Worm (Caenorhabditis elegans) whole organism, young adult: ENCODE data around the gene R08F11.7.
A peak's percentile ranks its signal among the peaks of the same experiment; 100 is the strongest.

Source experiments
- F10E7.11 ChIP-seq: sonication (generic microtip); optimal IDR thresholded peaks from 2 replicates; lab custom pipeline; 2017; ENCODE audit warnings: mild to moderate bottlenecking, missing genetic modification characterization, moderate library complexity, missing compliant biosample characterization
- F57A8.1 ChIP-seq: fragments of 200-800 bp; sonication (Bioruptor generic); optimal IDR thresholded peaks from 2 replicates; lab custom pipeline; 2018; ENCODE audit warnings: mild to moderate bottlenecking, missing genetic modification characterization, moderate library complexity, missing compliant biosample characterization
- K12H6.12 ChIP-seq: fragments of 200-800 bp; sonication (Bioruptor generic); optimal IDR thresholded peaks from 2 replicates; lab custom pipeline; 2018; ENCODE audit warnings: mild to moderate bottlenecking, missing genetic modification characterization, missing compliant biosample characterization
- T26A5.8 ChIP-seq: sonication (generic microtip); optimal IDR thresholded peaks from 2 replicates; lab custom pipeline; 2016; ENCODE audit warnings: missing genetic modification characterization, missing compliant biosample characterization
- Y79H2A.3 ChIP-seq: fragments of 200-800 bp; sonication (Bioruptor generic); conservative IDR thresholded peaks from 2 replicates; pipeline ENCODE4 v1.3.6; 2022; ENCODE audit warnings: missing genetic modification reagents, missing genetic modification characterization, missing compliant biosample characterization
- aptf-2 ChIP-seq: fragments of 200-800 bp; sonication (Bioruptor generic); conservative IDR thresholded peaks from 2 replicates; pipeline ENCODE4 v1.3.6; 2022; ENCODE audit warnings: missing genetic modification reagents, missing genetic modification characterization, missing compliant biosample characterization
- atf-7 ChIP-seq: sonication (generic microtip); optimal IDR thresholded peaks from 2 replicates; lab custom pipeline; 2017; ENCODE audit warnings: mild to moderate bottlenecking, missing genetic modification characterization, missing compliant biosample characterization
- attf-5 ChIP-seq: fragments of 200-800 bp; sonication (Bioruptor generic); optimal IDR thresholded peaks from 2 replicates; lab custom pipeline; 2018; ENCODE audit warnings: mild to moderate bottlenecking, missing genetic modification characterization, missing compliant biosample characterization
- ccch-3 ChIP-seq: fragments of 200-800 bp; sonication (Bioruptor generic); optimal IDR thresholded peaks from 2 replicates; lab custom pipeline; 2018; ENCODE audit warnings: mild to moderate bottlenecking, missing genetic modification characterization, missing compliant biosample characterization
- cebp-1 ChIP-seq, 2 experiments: fragments of 200-800 bp in 1 of 2; sonication (Bioruptor generic) in 1 of 2; sonication (generic microtip) in 1 of 2; IDR thresholded peaks in 1 of 2; optimal IDR thresholded peaks in 1 of 2; 2 replicates each; pipeline versions ENCODE4 v1.3.6 to Lab custom; 2017 to 2022; ENCODE audit warnings: missing compliant biosample characterization in 2 of 2, missing genetic modification characterization in 2 of 2, mild to moderate bottlenecking in 1 of 2, missing genetic modification reagents in 1 of 2, moderate library complexity in 1 of 2
- cebp-2 ChIP-seq: fragments of 200-800 bp; sonication (Bioruptor generic); IDR thresholded peaks from 2 replicates; pipeline ENCODE4 v1.3.6; 2022; ENCODE audit warnings: missing genetic modification characterization, missing compliant biosample characterization
- ceh-27 ChIP-seq: fragments of 200-800 bp; sonication (Bioruptor generic); optimal IDR thresholded peaks from 2 replicates; lab custom pipeline; 2018; ENCODE audit warnings: mild to moderate bottlenecking, missing genetic modification characterization, moderate library complexity, missing compliant biosample characterization
- ceh-40 ChIP-seq: fragments of 200-800 bp; sonication (Bioruptor generic); IDR thresholded peaks from 2 replicates; pipeline ENCODE4 v1.3.6; 2022; ENCODE audit warnings: missing genetic modification characterization, missing compliant biosample characterization
- ceh-91 ChIP-seq: fragments of 200-800 bp; sonication (Bioruptor generic); IDR thresholded peaks from 2 replicates; pipeline ENCODE4 v1.3.6; 2022; ENCODE audit warnings: missing genetic modification reagents, missing genetic modification characterization, missing compliant biosample characterization
- egrh-3 ChIP-seq: fragments of 200-800 bp; sonication (Bioruptor generic); IDR thresholded peaks from 2 replicates; pipeline ENCODE4 v1.3.6; 2022; ENCODE audit warnings: missing genetic modification reagents, missing genetic modification characterization, missing compliant biosample characterization
- fkh-3 ChIP-seq: sonication (generic microtip); optimal IDR thresholded peaks from 2 replicates; lab custom pipeline; 2016; ENCODE audit warnings: mild to moderate bottlenecking, missing genetic modification characterization, missing compliant biosample characterization
- hmg-1.2 ChIP-seq: fragments of 200-800 bp; sonication (Bioruptor generic); IDR thresholded peaks from 2 replicates; pipeline ENCODE4 v1.3.6; 2022; ENCODE audit warnings: missing genetic modification reagents, missing genetic modification characterization, missing compliant biosample characterization
- hsf-1 ChIP-seq: fragments of 200-800 bp; sonication (Bioruptor generic); IDR thresholded peaks from 2 replicates; pipeline ENCODE4 v1.3.6; 2022; ENCODE audit warnings: missing genetic modification reagents, missing genetic modification characterization, missing compliant biosample characterization
- lin-26 ChIP-seq: fragments of 200-800 bp; sonication (Bioruptor generic); IDR thresholded peaks from 2 replicates; pipeline ENCODE4 v1.3.6; 2022; ENCODE audit warnings: missing genetic modification reagents, missing genetic modification characterization, missing compliant biosample characterization
- lir-1 ChIP-seq: fragments of 200-800 bp; sonication (Bioruptor generic); conservative IDR thresholded peaks from 2 replicates; pipeline ENCODE4 v1.3.6; 2022; ENCODE audit warnings: missing genetic modification reagents, missing genetic modification characterization, missing compliant biosample characterization
- nfyb-1 ChIP-seq: fragments of 200-800 bp; sonication (Bioruptor generic); IDR thresholded peaks from 2 replicates; pipeline ENCODE4 v1.3.6; 2022; ENCODE audit warnings: missing genetic modification reagents, missing genetic modification characterization, missing compliant biosample characterization
- nhr-179 ChIP-seq: sonication (generic microtip); optimal IDR thresholded peaks from 2 replicates; lab custom pipeline; 2016; ENCODE audit warnings: mild to moderate bottlenecking, missing genetic modification characterization, missing compliant biosample characterization
- nhr-27 ChIP-seq: fragments of 200-800 bp; sonication (Bioruptor generic); optimal IDR thresholded peaks from 2 replicates; lab custom pipeline; 2018; ENCODE audit warnings: mild to moderate bottlenecking, missing genetic modification characterization, moderate library complexity, missing compliant biosample characterization
- nhr-80 ChIP-seq: sonication (generic microtip); optimal IDR thresholded peaks from 2 replicates; lab custom pipeline; 2016; ENCODE audit warnings: missing genetic modification characterization, missing compliant biosample characterization
- pbrm-1 ChIP-seq: fragments of 200-800 bp; sonication (Bioruptor generic); IDR thresholded peaks from 2 replicates; pipeline ENCODE4 v1.3.6; 2022; ENCODE audit warnings: missing genetic modification reagents, missing genetic modification characterization, missing compliant biosample characterization
- rcor-1 ChIP-seq: fragments of 200-800 bp; sonication (Bioruptor generic); IDR thresholded peaks from 2 replicates; pipeline ENCODE4 v1.3.6; 2022; ENCODE audit warnings: missing genetic modification reagents, missing genetic modification characterization, missing compliant biosample characterization
- somi-1 ChIP-seq: fragments of 200-800 bp; sonication (Bioruptor generic); optimal IDR thresholded peaks from 2 replicates; lab custom pipeline; 2018; ENCODE audit warnings: mild to moderate bottlenecking, missing genetic modification characterization, missing compliant biosample characterization
- sptf-2 ChIP-seq: fragments of 200-800 bp; sonication (Bioruptor generic); optimal IDR thresholded peaks from 2 replicates; lab custom pipeline; 2018; ENCODE audit warnings: mild to moderate bottlenecking, missing genetic modification characterization, missing compliant biosample characterization
- unc-130 ChIP-seq: sonication (generic microtip); optimal IDR thresholded peaks from 2 replicates; lab custom pipeline; 2016; ENCODE audit warnings: missing genetic modification reagents, missing genetic modification characterization, missing compliant biosample characterization
- unc-62 ChIP-seq: fragments of 150-350 bp; optimal IDR thresholded peaks from 2 replicates; lab custom pipeline; 2014; ENCODE audit warnings: missing biosample characterization, missing genetic modification reagents, missing genetic modification characterization
- zfh-2 ChIP-seq: fragments of 200-800 bp; sonication (Bioruptor generic); conservative IDR thresholded peaks from 2 replicates; pipeline ENCODE4 v1.3.6; 2022; ENCODE audit warnings: missing genetic modification reagents, missing genetic modification characterization, missing compliant biosample characterization
- zim-3 ChIP-seq: sonication (generic microtip); optimal IDR thresholded peaks from 2 replicates; lab custom pipeline; 2017; ENCODE audit warnings: mild to moderate bottlenecking, missing genetic modification characterization, moderate library complexity, missing compliant biosample characterization
- ztf-18 ChIP-seq: sonication (generic microtip); optimal IDR thresholded peaks from 2 replicates; lab custom pipeline; 2016; ENCODE audit warnings: missing genotype, mild to moderate bottlenecking, missing genetic modification characterization, missing compliant biosample characterization
- ztf-22 ChIP-seq: fragments of 200-800 bp; sonication (Bioruptor generic); optimal IDR thresholded peaks from 2 replicates; lab custom pipeline; 2018; ENCODE audit warnings: mild to moderate bottlenecking, missing genetic modification characterization, moderate library complexity, missing compliant biosample characterization
- ztf-3 ChIP-seq: fragments of 200-800 bp; sonication (Bioruptor generic); optimal IDR thresholded peaks from 2 replicates; lab custom pipeline; 2018; ENCODE audit warnings: mild to moderate bottlenecking, missing genetic modification characterization, missing compliant biosample characterization

R08F11.7 gene

DNA sequence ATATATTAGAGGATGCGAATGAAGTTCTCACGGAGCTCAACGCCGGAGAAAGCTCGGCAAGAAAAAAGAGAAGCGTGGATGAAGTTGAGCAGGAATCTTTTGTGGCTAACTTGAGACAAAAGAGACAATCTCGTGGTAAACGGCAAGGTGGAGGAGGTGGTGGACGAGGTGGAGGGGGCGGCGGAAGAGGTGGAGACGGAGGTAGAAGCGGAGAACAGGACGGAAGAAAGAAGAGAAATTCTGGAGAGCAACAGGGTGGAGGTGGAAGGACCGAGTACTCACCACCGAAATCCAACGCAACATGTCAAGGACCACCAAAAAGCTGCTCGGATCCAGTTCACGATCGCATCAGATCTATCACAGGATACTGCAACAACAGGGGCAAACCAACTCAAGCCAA lies 554 bp downstream of the R08F11.7 start:
- TF ChIP-seq zfh-2 (GFP tag; lab: Robert Waterston, UW): peak; percentile 61; the same call in 1 of the 2 replicates
- TF ChIP-seq egrh-3 (GFP tag; lab: Robert Waterston, UW): peak; percentile 37; the same call in 1 of the 2 replicates
- no peak for TF ChIP-seq sptf-2 (GFP tag; lab: Kevin White, UChicago)

ce11 chrV:3799737-3800136 lies 9.9 kb downstream of the R08F11.7 start:
- TF ChIP-seq K12H6.12 (tag; lab: Kevin White, UChicago) (no peak), pbrm-1 (GFP tag; lab: Robert Waterston, UW) (no peak), ceh-91 (no peak), lin-26 (no peak), rcor-1 (GFP tag; lab: Robert Waterston, UW) (no peak), ceh-40 (GFP tag; lab: Robert Waterston, UW) (no peak), T26A5.8 (no peak), ccch-3 (no peak), fkh-3 (tag; lab: Kevin White, UChicago) (no peak), ztf-3 (GFP tag; lab: Kevin White, UChicago) (no peak)
- TF ChIP-seq, all 124 proteins: peak for 0

- no peak for TF ChIP-seq ztf-22 (GFP tag; lab: Kevin White, UChicago)
- TF ChIP-seq egrh-3 (GFP tag; lab: Robert Waterston, UW): no peak
- no peak for TF ChIP-seq ztf-18 (tag; lab: Kevin White, UChicago)
- TF ChIP-seq zim-3 (tag; lab: Kevin White, UChicago): no peak
- no peak for TF ChIP-seq nhr-27 (tag; lab: Kevin White, UChicago)
- TF ChIP-seq unc-130 (GFP tag; lab: Kevin White, UChicago): no peak
- TF ChIP-seq somi-1: no peak
- no peak for TF ChIP-seq lir-1 (GFP tag; lab: Robert Waterston, UW)
- no peak for TF ChIP-seq atf-7 (tag; lab: Kevin White, UChicago)
- no peak for TF ChIP-seq nfyb-1 (GFP tag; lab: Robert Waterston, UW)
- TF ChIP-seq hsf-1 (GFP tag; lab: Robert Waterston, UW): no peak
- TF ChIP-seq T26A5.8: no peak
- no peak for TF ChIP-seq F10E7.11 (tag; lab: Kevin White, UChicago)
- TF ChIP-seq unc-62 (GFP tag; lab: Kevin White, UChicago): no peak
Observed at ce11 chrV:3800378-3800777, 10.5 kb downstream of the R08F11.7 start, which contains the start of gene srt-30. Gene srt-30, minus strand, starts transcription at chrV:3800478.

- no peak for TF ChIP-seq Y79H2A.3 (GFP tag; lab: Robert Waterston, UW)
- no peak for TF ChIP-seq atf-7 (tag; lab: Kevin White, UChicago)
- TF ChIP-seq F57A8.1 (GFP tag; lab: Kevin White, UChicago): no peak
Observed at ce11 chrV:3801787-3802417, 12.0 kb downstream of the R08F11.7 start.

DNA sequence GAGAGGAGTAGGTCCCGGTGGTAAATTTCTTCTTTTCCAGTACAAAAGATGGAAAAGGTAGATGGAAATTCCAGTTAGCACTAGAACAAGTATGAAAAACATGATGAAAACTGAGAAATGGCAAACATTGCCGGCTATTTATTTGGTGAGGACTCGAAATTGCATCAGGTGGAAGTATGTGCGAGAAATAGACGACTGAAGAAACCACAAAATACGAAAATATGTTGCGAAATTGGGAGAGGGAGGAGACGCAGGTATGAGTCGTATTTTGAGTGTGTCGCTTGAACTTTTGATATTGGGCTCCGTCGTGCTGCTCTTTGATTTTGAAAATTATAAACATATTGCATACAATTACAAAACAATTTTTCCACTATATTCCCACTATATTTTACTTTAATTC lies 13.5 kb downstream of the R08F11.7 start, which contains the start of gene cyp-33C8:
cyp-33C8 (minus strand) TSS at position 200 of the 400 bp plus-strand sequence.
- TF ChIP-seq cebp-2: no peak
- TF ChIP-seq ceh-27 (GFP tag; lab: Kevin White, UChicago): peak; percentile 10
- TF ChIP-seq hmg-1.2 (GFP tag; lab: Robert Waterston, UW): peak; percentile 6; the same call in 1 of the 2 replicates
- TF ChIP-seq cebp-1 (GFP tag; IDR thresholded peaks at IDR 0.05; lab: Robert Waterston, UW): peak; percentile 94
- peak; percentile 97 for TF ChIP-seq cebp-1 (tag; optimal IDR thresholded peaks at IDR 0.05; lab: Kevin White, UChicago)
- TF ChIP-seq nhr-80: peak; percentile 31
- no peak for TF ChIP-seq aptf-2 (GFP tag; lab: Robert Waterston, UW)
- TF ChIP-seq attf-5: peak; percentile 51
- TF ChIP-seq nhr-179 (tag; lab: Kevin White, UChicago): no peak
